Fruit fly (Drosophila melanogaster): ENCODE measurements around the gene CG15478.
A peak's percentile ranks its signal among the peaks of the same experiment; 100 is the strongest.

The CG15478 gene

DNA sequence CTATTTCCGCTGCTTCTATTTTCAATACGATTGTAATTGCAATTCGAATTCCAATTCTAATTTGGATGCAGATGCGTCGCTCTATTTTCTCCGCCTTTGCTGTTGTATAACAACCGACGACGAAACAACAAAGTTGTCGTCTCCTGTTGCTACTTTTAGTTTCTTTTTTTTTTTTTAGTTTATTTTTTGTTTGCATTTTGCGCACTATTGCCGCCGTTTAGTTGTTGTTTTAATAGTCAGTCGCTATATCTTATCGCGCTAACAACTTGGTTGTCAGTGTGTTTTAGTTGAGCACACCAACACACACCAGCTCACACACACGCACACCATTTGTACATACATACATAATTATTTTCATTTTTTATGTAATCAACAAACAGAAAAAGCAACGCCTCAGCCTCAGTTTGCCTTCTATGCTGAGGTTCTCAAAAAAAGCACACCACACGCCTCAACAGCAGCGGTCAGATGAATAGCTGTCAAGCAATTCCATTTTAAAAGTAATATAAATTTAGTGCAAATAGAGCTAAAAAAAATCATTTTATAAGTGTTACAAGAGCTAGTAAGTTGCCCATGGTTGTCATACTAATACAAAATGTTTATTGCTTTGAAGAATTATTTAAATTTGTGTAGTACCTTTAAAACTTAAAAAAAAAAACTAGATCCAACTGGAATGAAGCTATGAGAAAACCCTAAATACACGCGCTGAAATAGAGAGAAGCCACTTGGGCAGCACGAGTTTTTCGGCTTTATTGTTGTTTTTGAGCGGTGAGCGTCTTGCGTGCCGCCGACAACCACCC is 16.3 kb downstream of the CG15478 start (continued):
- peak; percentile 46 for TF ChIP-seq Asciz (GFP tag; optimal IDR thresholded peaks at IDR 0.05)
- peak; percentile 18 for TF ChIP-seq abd-A (tag; optimal IDR thresholded peaks at IDR 0.05)
- TF ChIP-seq MBD-R2 (GFP tag; IDR thresholded peaks at IDR 0.05), result no peak; the same call in 1 of the 2 replicates
- peak; percentile 35 for TF ChIP-seq nmo (GFP tag; optimal IDR thresholded peaks at IDR 0.05)
- TF ChIP-seq Dip3 (GFP tag; optimal IDR thresholded peaks at IDR 0.05), result peak; percentile 64
- TF ChIP-seq lab (GFP tag; optimal IDR thresholded peaks at IDR 0.05), result peak; percentile 88
- TF ChIP-seq Eip74EF (GFP tag; optimal IDR thresholded peaks at IDR 0.05), result peak in 1 of 2 experiments; percentile 57
- TF ChIP-seq pho (GFP tag; optimal IDR thresholded peaks at IDR 0.05), result peak; percentile 65
- TF ChIP-seq Dll (GFP tag; IDR thresholded peaks at IDR 0.05; ENCODE audit: partially characterized antibody), result no peak
- peak; percentile 42 for TF ChIP-seq Jarid2 (GFP tag; optimal IDR thresholded peaks at IDR 0.05)
- no peak for TF ChIP-seq crc (GFP tag; optimal IDR thresholded peaks at IDR 0.05)
- TF ChIP-seq ewg (GFP tag; optimal IDR thresholded peaks at IDR 0.05), result peak; percentile 44
- TF ChIP-seq Nf-YB (GFP tag; optimal IDR thresholded peaks at IDR 0.05), result peak; percentile 60
- peak; percentile 56; the same call in 1 of the 2 replicates for TF ChIP-seq sob (GFP tag; IDR thresholded peaks at IDR 0.05)
- peak; percentile 77 for TF ChIP-seq CG12391 (tag; optimal IDR thresholded peaks at IDR 0.05)
- no peak; the same call in 1 of the 2 replicates for TF ChIP-seq CG8765 (GFP tag; IDR thresholded peaks at IDR 0.05)
- TF ChIP-seq grau (tag; optimal IDR thresholded peaks at IDR 0.05), result peak; percentile 87
- TF ChIP-seq D19A (tag; optimal IDR thresholded peaks at IDR 0.05), result peak; percentile 72
- TF ChIP-seq CG12104 (GFP tag; optimal IDR thresholded peaks at IDR 0.05), result peak; percentile 79
- peak; percentile 52 for TF ChIP-seq Chrac-16 (GFP tag; optimal IDR thresholded peaks at IDR 0.05)
- TF ChIP-seq pan (optimal IDR thresholded peaks at IDR 0.05), result no peak
- peak in 1 of 2 experiments; percentile 73 for TF ChIP-seq pan (GFP tag; optimal IDR thresholded peaks at IDR 0.05 in 1 of 2, IDR thresholded peaks at IDR 0.05 in 1 of 2)
- TF ChIP-seq CG10366 (GFP tag; IDR thresholded peaks at IDR 0.05), result peak; percentile 53
- TF ChIP-seq dimm (GFP tag; IDR thresholded peaks at IDR 0.05), result no peak
- TF ChIP-seq cas (GFP tag; IDR thresholded peaks at IDR 0.05), result no peak; the same call in 1 of the 2 replicates
- TF ChIP-seq D (optimal IDR thresholded peaks at IDR 0.05), result no peak
- TF ChIP-seq D (GFP tag; optimal IDR thresholded peaks at IDR 0.05), result peak; percentile 7
- peak; percentile 91 for TF ChIP-seq CG2120 (GFP tag; optimal IDR thresholded peaks at IDR 0.05)
- TF ChIP-seq Deaf1 (tag; optimal IDR thresholded peaks at IDR 0.05), result peak; percentile 58
- TF ChIP-seq CG10209 (GFP tag; optimal IDR thresholded peaks at IDR 0.05), result peak; percentile 81
- TF ChIP-seq CG30403 (GFP tag; optimal IDR thresholded peaks at IDR 0.05), result peak; percentile 76
- TF ChIP-seq crp (GFP tag; optimal IDR thresholded peaks at IDR 0.05), result peak in 1 of 2 experiments; percentile 20
- TF ChIP-seq tap (tag; optimal IDR thresholded peaks at IDR 0.05), result peak; percentile 67
- peak; percentile 67 for TF ChIP-seq CG6683 (GFP tag; optimal IDR thresholded peaks at IDR 0.05)
- TF ChIP-seq CG8478 (optimal IDR thresholded peaks at IDR 0.05), result no peak
- TF ChIP-seq CG2712 (tag; optimal IDR thresholded peaks at IDR 0.05), result peak; percentile 76
- peak; percentile 84 for TF ChIP-seq Ets65A (GFP tag)
- TF ChIP-seq tgo (GFP tag; IDR thresholded peaks at IDR 0.05), result peak; percentile 60; the same call in 2 of the 3 replicates
- peak; percentile 81 for TF ChIP-seq CG17385 (GFP tag; optimal IDR thresholded peaks at IDR 0.05)
- peak; percentile 68 for TF ChIP-seq CG2889 (GFP tag; IDR thresholded peaks at IDR 0.05)
- no peak for TF ChIP-seq Doc3 (GFP tag; IDR thresholded peaks at IDR 0.05; ENCODE audit: partially characterized antibody)
- no peak for TF ChIP-seq gt (GFP tag; IDR thresholded peaks at IDR 0.05)
- TF ChIP-seq CG10274 (GFP tag; optimal IDR thresholded peaks at IDR 0.05), result peak; percentile 65
- peak; percentile 43; the same call in 1 of the 2 replicates for TF ChIP-seq CG11085 (GFP tag; IDR thresholded peaks at IDR 0.05)
- TF ChIP-seq CG13624 (GFP tag; optimal IDR thresholded peaks at IDR 0.05), result peak; percentile 58
- TF ChIP-seq ind (GFP tag; optimal IDR thresholded peaks at IDR 0.05), result peak; percentile 54
- TF ChIP-seq Hr3 (GFP tag; optimal IDR thresholded peaks at IDR 0.05), result peak; percentile 50
- 0 out of 3 replicates have a peak, but pooled peaks have one; percentile 23 for TF ChIP-seq otp (GFP tag; IDR thresholded peaks at IDR 0.05)
- peak; percentile 21 for TF ChIP-seq Side (GFP tag; optimal IDR thresholded peaks at IDR 0.05)

Measured in whole organism, embryonic.